Worm (Caenorhabditis elegans) whole organism, young adult: Measurements from ENCODE around the gene ent-1.

Experiments used
- C17E4.6 ChIP-seq: fragments of 200-800 bp; sonication (Bioruptor generic); IDR thresholded peaks from 2 replicates; pipeline ENCODE4 v1.3.6; 2022; ENCODE audit warnings: missing genetic modification reagents, missing genetic modification characterization, missing compliant biosample characterization
- F23B12.7 ChIP-seq: sonication (generic microtip); optimal IDR thresholded peaks from 2 replicates; lab custom pipeline; 2017; ENCODE audit warnings: missing genetic modification characterization, mild to moderate bottlenecking, missing compliant biosample characterization, antibody characterized with exemption, moderate library complexity; ENCODE audit not compliant: insufficient read depth
- F49E8.2 ChIP-seq: sonication (generic microtip); optimal IDR thresholded peaks from 3 replicates; lab custom pipeline; 2017; ENCODE audit warnings: missing genetic modification characterization, mild to moderate bottlenecking, missing compliant biosample characterization, antibody characterized with exemption, moderate library complexity; ENCODE audit not compliant: insufficient read depth
- F55B11.4 ChIP-seq: sonication (generic microtip); optimal IDR thresholded peaks from 2 replicates; lab custom pipeline; 2016; ENCODE audit warnings: missing compliant biosample characterization, missing genetic modification characterization, borderline replicate concordance; ENCODE audit not compliant: insufficient read depth
- Y53G8AR.9 ChIP-seq: fragments of 200-800 bp; sonication (Bioruptor generic); conservative IDR thresholded peaks from 2 replicates; pipeline ENCODE4 v1.3.6; 2022; ENCODE audit warnings: missing genetic modification reagents, missing genetic modification characterization, missing compliant biosample characterization
- Y67H2A.10 ChIP-seq: fragments of 200-800 bp; sonication (Bioruptor generic); conservative IDR thresholded peaks from 2 replicates; pipeline ENCODE4 v1.3.6; 2022; ENCODE audit warnings: missing genetic modification reagents, missing genetic modification characterization, missing compliant biosample characterization
- Y79H2A.3 ChIP-seq: fragments of 200-800 bp; sonication (Bioruptor generic); conservative IDR thresholded peaks from 2 replicates; pipeline ENCODE4 v1.3.6; 2022; ENCODE audit warnings: missing genetic modification reagents, missing genetic modification characterization, missing compliant biosample characterization
- ZK185.1 ChIP-seq: sonication (generic microtip); optimal IDR thresholded peaks from 2 replicates; lab custom pipeline; 2016; ENCODE audit warnings: mild to moderate bottlenecking, missing genetic modification characterization, missing compliant biosample characterization; ENCODE audit not compliant: poor library complexity, severe bottlenecking
- aptf-3 ChIP-seq: fragments of 200-800 bp; sonication (Bioruptor generic); IDR thresholded peaks from 2 replicates; pipeline ENCODE4 v1.3.6; 2022; ENCODE audit warnings: missing genetic modification characterization, missing compliant biosample characterization
- athp-1 ChIP-seq: sonication (generic microtip); optimal IDR thresholded peaks from 2 replicates; lab custom pipeline; 2017; ENCODE audit warnings: mild to moderate bottlenecking, missing genetic modification characterization, missing compliant biosample characterization
- attf-6 ChIP-seq: fragments of 200-800 bp; sonication (Bioruptor generic); IDR thresholded peaks from 2 replicates; pipeline ENCODE4 v1.3.6; 2022; ENCODE audit warnings: missing genetic modification reagents, missing genetic modification characterization, missing compliant biosample characterization
- bed-2 ChIP-seq: fragments of 200-800 bp; sonication (Bioruptor generic); IDR thresholded peaks from 2 replicates; pipeline ENCODE4 v1.3.6; 2022; ENCODE audit warnings: missing genetic modification reagents, missing genetic modification characterization, missing compliant biosample characterization
- ccch-3 ChIP-seq: fragments of 200-800 bp; sonication (Bioruptor generic); optimal IDR thresholded peaks from 2 replicates; lab custom pipeline; 2018; ENCODE audit warnings: mild to moderate bottlenecking, missing genetic modification characterization, missing compliant biosample characterization
- ceh-79 ChIP-seq: sonication (generic microtip); optimal IDR thresholded peaks from 2 replicates; lab custom pipeline; 2017; ENCODE audit warnings: mild to moderate bottlenecking, missing genetic modification characterization, missing compliant biosample characterization
- die-1 ChIP-seq: sonication (generic microtip); optimal IDR thresholded peaks from 2 replicates; lab custom pipeline; 2016; ENCODE audit warnings: missing genotype, mild to moderate bottlenecking, missing genetic modification characterization, missing compliant biosample characterization
- dpl-1 ChIP-seq: fragments of 150-350 bp; optimal IDR thresholded peaks from 2 replicates; lab custom pipeline; 2014; ENCODE audit warnings: missing biosample characterization, missing genetic modification reagents, missing genetic modification characterization
- efl-1 ChIP-seq: fragments of 150-350 bp; optimal IDR thresholded peaks from 2 replicates; lab custom pipeline; 2014; ENCODE audit warnings: missing biosample characterization, missing genetic modification reagents, missing genetic modification characterization
- egl-18 ChIP-seq: fragments of 200-800 bp; sonication (Bioruptor generic); IDR thresholded peaks from 2 replicates; pipeline ENCODE4 v1.3.6; 2022; ENCODE audit warnings: missing genetic modification reagents, missing genetic modification characterization, missing compliant biosample characterization
- fkh-3 ChIP-seq: sonication (generic microtip); optimal IDR thresholded peaks from 2 replicates; lab custom pipeline; 2016; ENCODE audit warnings: mild to moderate bottlenecking, missing genetic modification characterization, missing compliant biosample characterization
- gei-17 ChIP-seq: fragments of 200-800 bp; sonication (Bioruptor generic); optimal IDR thresholded peaks from 2 replicates; lab custom pipeline; 2018; ENCODE audit warnings: mild to moderate bottlenecking, missing genetic modification characterization, missing compliant biosample characterization
- him-1 ChIP-seq: sonication (generic microtip); optimal IDR thresholded peaks from 2 replicates; lab custom pipeline; 2016; ENCODE audit warnings: missing genotype, missing genetic modification reagents, missing genetic modification characterization, missing compliant biosample characterization
- hlh-26 ChIP-seq: fragments of 200-800 bp; sonication (Bioruptor generic); conservative IDR thresholded peaks from 2 replicates; pipeline ENCODE4 v1.3.6; 2022; ENCODE audit warnings: missing genetic modification reagents, missing genetic modification characterization, missing compliant biosample characterization
- hmg-1.2 ChIP-seq: fragments of 200-800 bp; sonication (Bioruptor generic); IDR thresholded peaks from 2 replicates; pipeline ENCODE4 v1.3.6; 2022; ENCODE audit warnings: missing genetic modification reagents, missing genetic modification characterization, missing compliant biosample characterization
- lin-26 ChIP-seq: fragments of 200-800 bp; sonication (Bioruptor generic); IDR thresholded peaks from 2 replicates; pipeline ENCODE4 v1.3.6; 2022; ENCODE audit warnings: missing genetic modification reagents, missing genetic modification characterization, missing compliant biosample characterization
- lin-40 ChIP-seq: sonication (generic microtip); optimal IDR thresholded peaks from 2 replicates; lab custom pipeline; 2016; ENCODE audit warnings: missing genetic modification characterization, mild to moderate bottlenecking, missing compliant biosample characterization, missing genotype, missing genetic modification reagents
- lin-54 ChIP-seq: fragments of 200-800 bp; sonication (Bioruptor generic); optimal IDR thresholded peaks from 2 replicates; lab custom pipeline; 2018; ENCODE audit warnings: mild to moderate bottlenecking, missing genetic modification characterization, missing compliant biosample characterization
- madf-3 ChIP-seq: fragments of 200-800 bp; sonication (Bioruptor generic); IDR thresholded peaks from 2 replicates; pipeline ENCODE4 v1.3.6; 2022; ENCODE audit warnings: missing genetic modification reagents, missing genetic modification characterization, missing compliant biosample characterization
- mel-28 ChIP-seq: sonication (generic microtip); optimal IDR thresholded peaks from 2 replicates; lab custom pipeline; 2016; ENCODE audit warnings: borderline replicate concordance, mild to moderate bottlenecking, missing genetic modification characterization, missing compliant biosample characterization
- mes-4 ChIP-seq: sonication (generic microtip); optimal IDR thresholded peaks from 2 replicates; lab custom pipeline; 2016; ENCODE audit warnings: missing genotype, missing genetic modification characterization, missing compliant biosample characterization
- mxl-1 ChIP-seq: sonication (generic microtip); optimal IDR thresholded peaks from 2 replicates; lab custom pipeline; 2016; ENCODE audit warnings: missing genetic modification characterization, missing compliant biosample characterization
- nfyb-1 ChIP-seq: fragments of 200-800 bp; sonication (Bioruptor generic); IDR thresholded peaks from 2 replicates; pipeline ENCODE4 v1.3.6; 2022; ENCODE audit warnings: missing genetic modification reagents, missing genetic modification characterization, missing compliant biosample characterization
- nhr-120 ChIP-seq: fragments of 200-800 bp; sonication (Bioruptor generic); IDR thresholded peaks from 2 replicates; pipeline ENCODE4 v1.3.6; 2022; ENCODE audit warnings: missing genetic modification characterization, missing compliant biosample characterization
- rpc-1 ChIP-seq, 2 experiments: fragments of 150-350 bp in 1 of 2; sonication (generic microtip) in 1 of 2; optimal IDR thresholded peaks; 2 replicates each; lab custom pipeline; 2014 to 2018; ENCODE audit warnings: missing biosample characterization in 1 of 2, missing genetic modification characterization in 1 of 2, missing genetic modification reagents in 1 of 2, missing genotype in 1 of 2
- unc-130 ChIP-seq: sonication (generic microtip); optimal IDR thresholded peaks from 2 replicates; lab custom pipeline; 2016; ENCODE audit warnings: missing genetic modification reagents, missing genetic modification characterization, missing compliant biosample characterization
- zfh-2 ChIP-seq: fragments of 200-800 bp; sonication (Bioruptor generic); conservative IDR thresholded peaks from 2 replicates; pipeline ENCODE4 v1.3.6; 2022; ENCODE audit warnings: missing genetic modification reagents, missing genetic modification characterization, missing compliant biosample characterization
- ztf-18 ChIP-seq: sonication (generic microtip); optimal IDR thresholded peaks from 2 replicates; lab custom pipeline; 2016; ENCODE audit warnings: missing genotype, mild to moderate bottlenecking, missing genetic modification characterization, missing compliant biosample characterization
- ztf-22 ChIP-seq: fragments of 200-800 bp; sonication (Bioruptor generic); optimal IDR thresholded peaks from 2 replicates; lab custom pipeline; 2018; ENCODE audit warnings: mild to moderate bottlenecking, missing genetic modification characterization, moderate library complexity, missing compliant biosample characterization
- ztf-25 ChIP-seq: fragments of 200-800 bp; sonication (Bioruptor generic); IDR thresholded peaks from 2 replicates; pipeline ENCODE4 v1.3.6; 2022; ENCODE audit warnings: missing genetic modification reagents, missing genetic modification characterization, missing compliant biosample characterization
- ztf-26 ChIP-seq: sonication (generic microtip); optimal IDR thresholded peaks from 2 replicates; lab custom pipeline; 2017; ENCODE audit warnings: missing genetic modification characterization, missing compliant biosample characterization

ent-1 gene

DNA sequence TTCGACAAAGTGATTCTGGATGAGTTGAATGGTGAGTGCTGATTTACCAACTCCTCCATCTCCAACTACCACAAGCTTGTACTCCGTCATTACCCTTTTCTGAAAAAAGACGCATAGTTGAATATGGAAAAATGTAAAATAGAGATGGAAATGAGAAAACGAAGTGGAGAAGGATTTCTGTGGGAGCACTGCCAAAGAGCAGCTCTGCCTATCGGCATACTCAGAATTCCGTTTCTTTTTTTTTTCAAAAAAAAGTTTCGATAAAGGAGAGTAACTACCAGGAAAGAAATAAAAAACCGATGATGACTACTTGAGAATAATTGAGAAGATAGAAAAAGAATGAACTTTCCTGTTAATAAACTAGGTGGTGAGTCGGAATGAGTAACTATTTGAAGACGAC, 35.7 kb upstream of the ent-1 start, which contains the start of gene let-60:
Gene let-60, minus strand, starts transcription at position 101 of the 400 bp plus-strand sequence.
- TF ChIP-seq ceh-79 (tag; lab: Kevin White, UChicago) (no peak), him-1 (tag; lab: Kevin White, UChicago) (no peak), die-1 (no peak), hmg-1.2 (GFP tag; lab: Robert Waterston, UW) (no peak), ztf-22 (no peak), unc-130 (no peak), bed-2 (GFP tag; lab: Robert Waterston, UW) (no peak), zfh-2 (GFP tag; lab: Robert Waterston, UW) (no peak), ztf-26 (tag; lab: Kevin White, UChicago) (no peak), nfyb-1 (GFP tag; lab: Robert Waterston, UW) (no peak), mxl-1 (no peak), F23B12.7 (tag; lab: Kevin White, UChicago) (no peak)

DNA sequence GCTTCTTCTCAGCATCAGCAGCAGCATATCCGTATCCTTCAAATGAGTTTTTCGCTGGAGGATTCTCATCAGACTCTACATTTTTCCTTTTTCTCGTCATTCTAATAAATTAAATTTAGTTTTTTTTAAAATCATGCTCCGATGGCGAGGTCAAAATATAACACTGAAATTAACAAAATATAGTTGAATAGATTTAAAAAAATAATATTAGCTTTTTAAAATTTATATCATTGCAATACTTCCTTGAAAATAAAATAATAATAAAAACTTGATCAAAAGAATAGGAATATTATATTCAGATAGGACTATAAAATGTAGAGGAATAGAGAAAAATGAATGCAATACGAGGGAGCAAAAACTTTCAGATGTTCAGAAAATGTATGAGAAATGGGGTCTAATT, 32.7 kb upstream of the ent-1 start, which contains the start of gene ZK792.5:
Gene ZK792.5, minus strand, starts transcription at position 101 of the 400 bp plus-strand sequence.
- TF ChIP-seq egl-18 (GFP tag; lab: Robert Waterston, UW) (no peak), nhr-120 (GFP tag; lab: Robert Waterston, UW) (no peak), attf-6 (GFP tag; lab: Robert Waterston, UW) (0 out of 2 replicates have a peak, but pooled peaks have one; percentile 1), mel-28 (tag; lab: Kevin White, UChicago) (no peak), lin-54 (GFP tag; lab: Kevin White, UChicago) (no peak)

DNA sequence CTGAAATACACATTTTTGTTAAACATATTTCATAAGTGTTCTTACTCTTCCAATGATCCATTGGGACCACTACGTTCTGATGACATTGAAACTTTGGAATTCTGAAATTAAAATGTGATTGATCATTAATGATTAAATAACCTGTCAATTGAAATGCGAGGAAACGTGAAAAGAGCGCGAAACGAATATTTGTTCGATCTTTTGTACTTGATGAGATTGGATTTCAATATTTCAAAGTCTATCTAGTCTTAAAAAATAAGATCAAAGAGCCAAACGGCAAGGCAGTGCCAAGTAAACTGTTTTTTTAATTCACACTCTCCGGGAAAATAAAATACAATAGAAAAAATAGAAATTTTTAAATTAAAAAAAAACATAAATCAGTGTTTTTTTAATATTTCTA, 26.6 kb upstream of the ent-1 start, which contains the start of gene ZK792.4:
Gene ZK792.4, minus strand, starts transcription at position 101 of the 400 bp plus-strand sequence.
- no peak for TF ChIP-seq lin-40 (tag; lab: Kevin White, UChicago)
- no peak for TF ChIP-seq dpl-1 (GFP tag; lab: Kevin White, UChicago)
- no peak for TF ChIP-seq rpc-1 (optimal IDR thresholded peaks at IDR 0.05; lab: Kevin White, UChicago)
- TF ChIP-seq rpc-1 (tag; optimal IDR thresholded peaks at IDR 0.05; lab: Kevin White, UChicago), result no peak
- no peak for TF ChIP-seq ZK185.1 (tag; lab: Kevin White, UChicago)
- TF ChIP-seq aptf-3 (GFP tag; lab: Robert Waterston, UW), result no peak
- no peak for TF ChIP-seq efl-1
- TF ChIP-seq mes-4, result no peak
- no peak for TF ChIP-seq athp-1 (tag; lab: Kevin White, UChicago)
- no peak for TF ChIP-seq ztf-25 (GFP tag; lab: Robert Waterston, UW)
- TF ChIP-seq F49E8.2 (tag; lab: Kevin White, UChicago), result no peak
- no peak for TF ChIP-seq madf-3 (GFP tag; lab: Robert Waterston, UW)
- no peak for TF ChIP-seq F55B11.4 (tag; lab: Kevin White, UChicago)
- TF ChIP-seq ccch-3 (GFP tag; lab: Kevin White, UChicago), result no peak
- TF ChIP-seq Y53G8AR.9 (GFP tag; lab: Robert Waterston, UW), result no peak
- no peak for TF ChIP-seq zfh-2 (GFP tag; lab: Robert Waterston, UW)
- no peak for TF ChIP-seq lin-26 (GFP tag; lab: Robert Waterston, UW)
- TF ChIP-seq fkh-3 (tag; lab: Kevin White, UChicago), result no peak

DNA sequence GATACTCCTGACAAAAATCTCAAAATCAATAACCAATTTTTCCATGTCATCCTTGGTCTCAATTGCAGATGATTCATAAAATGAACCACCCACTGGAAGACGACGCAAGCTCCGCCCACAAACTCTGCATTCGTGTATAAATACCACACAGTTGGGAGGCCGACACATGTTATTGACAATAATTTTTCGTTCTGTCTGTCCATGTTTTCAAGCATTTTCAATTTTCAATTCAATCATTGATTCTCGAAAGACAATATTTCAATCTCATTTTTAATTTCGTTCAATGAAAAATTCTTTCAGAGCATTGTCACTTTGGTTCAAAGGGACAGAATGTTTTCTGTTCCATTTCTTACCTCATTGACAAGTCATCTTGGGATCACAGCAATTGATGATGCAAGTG, 20.8 kb upstream of the ent-1 start, which contains the start of gene inx-9:
Gene inx-9, plus strand, starts transcription at position 301 of the 400 bp plus-strand sequence.
- TF ChIP-seq ztf-18 (tag; lab: Kevin White, UChicago) (no peak), Y79H2A.3 (GFP tag; lab: Robert Waterston, UW) (no peak), gei-17 (GFP tag; lab: Kevin White, UChicago) (no peak), C17E4.6 (no peak), hlh-26 (no peak), ZK185.1 (tag; lab: Kevin White, UChicago) (no peak), Y67H2A.10 (GFP tag; lab: Robert Waterston, UW) (no peak), unc-130 (no peak)
- TF ChIP-seq, all 124 proteins: peak for 0
